Fruit fly (Drosophila melanogaster): ENCODE measurements around the gene CG7606.

DNA sequence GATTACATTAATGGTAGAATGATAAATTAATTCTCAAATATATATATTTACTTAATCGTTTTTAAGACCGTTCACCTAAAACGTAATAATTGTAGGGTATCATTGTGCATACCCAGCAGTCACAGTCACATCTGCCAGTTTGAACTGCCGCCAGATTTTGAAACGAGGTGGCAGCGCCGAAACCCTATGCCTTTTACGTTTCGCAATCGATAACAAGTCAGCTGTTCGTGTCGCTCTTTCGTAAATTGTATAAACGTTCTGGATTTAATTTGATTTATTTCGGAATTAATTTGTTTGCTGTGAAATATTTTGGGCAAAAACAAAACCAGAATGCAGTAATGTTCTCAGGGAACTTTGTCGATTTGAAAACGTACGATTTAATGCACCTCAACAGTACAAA lies 51.1 kb downstream of the CG7606 start, which contains the start of gene CG14322:
- TF ChIP-seq eg (GFP tag; IDR thresholded peaks at IDR 0.05) (no peak), dac (GFP tag; optimal IDR thresholded peaks at IDR 0.05) (no peak), CG6808 (GFP tag; optimal IDR thresholded peaks at IDR 0.05) (no peak), Hr39 (GFP tag; optimal IDR thresholded peaks at IDR 0.05) (no peak), CG34406 (GFP tag; optimal IDR thresholded peaks at IDR 0.05) (no peak), CG8119 (GFP tag; IDR thresholded peaks at IDR 0.05) (no peak), svp (GFP tag) (no peak), Ets21C (GFP tag; optimal IDR thresholded peaks at IDR 0.05) (no peak), CG15336 (GFP tag; IDR thresholded peaks at IDR 0.05) (no peak)
